Fruit fly (Drosophila melanogaster) whole organism: ENCODE measurements around the gene papi.

ENCODE experiments used
- CG8478 ChIP-seq: fragments of >200 bp; optimal IDR thresholded peaks from 2 replicates; lab custom pipeline; 2018; ENCODE audit warnings: inconsistent platforms
- Dll ChIP-seq: fragments of >200 bp; optimal IDR thresholded peaks from 2 replicates; lab custom pipeline; 2017
- EcR ChIP-seq, 2 experiments: fragments of >200 bp; optimal IDR thresholded peaks; 2 replicates each; lab custom pipeline; 2017; ENCODE audit warnings: missing biosample characterization in 2 of 2, missing genetic modification characterization in 2 of 2, missing genetic modification reagents in 2 of 2
- pan ChIP-seq: fragments of >200 bp; optimal IDR thresholded peaks from 2 replicates; lab custom pipeline; 2017
- psq ChIP-seq: fragments of >200 bp; optimal IDR thresholded peaks from 2 replicates; lab custom pipeline; 2017
- usp ChIP-seq: fragments of >200 bp; optimal IDR thresholded peaks from 2 replicates; lab custom pipeline; 2017; ENCODE audit warnings: missing biosample characterization, missing genetic modification characterization, mixed read lengths

papi gene

dm6 chr2L:2249578-2249977 is 29.0 kb downstream of the papi start:
- TF ChIP-seq pan (no peak), psq (lab: Kevin White, UChicago) (no peak), EcR (GFP tag; optimal IDR thresholded peaks at IDR 0.05; lab: Kevin White, UChicago) (no peak), usp (GFP tag; lab: Kevin White, UChicago) (no peak), CG8478 (lab: Kevin White, UChicago) (no peak), Dll (no peak)

DNA sequence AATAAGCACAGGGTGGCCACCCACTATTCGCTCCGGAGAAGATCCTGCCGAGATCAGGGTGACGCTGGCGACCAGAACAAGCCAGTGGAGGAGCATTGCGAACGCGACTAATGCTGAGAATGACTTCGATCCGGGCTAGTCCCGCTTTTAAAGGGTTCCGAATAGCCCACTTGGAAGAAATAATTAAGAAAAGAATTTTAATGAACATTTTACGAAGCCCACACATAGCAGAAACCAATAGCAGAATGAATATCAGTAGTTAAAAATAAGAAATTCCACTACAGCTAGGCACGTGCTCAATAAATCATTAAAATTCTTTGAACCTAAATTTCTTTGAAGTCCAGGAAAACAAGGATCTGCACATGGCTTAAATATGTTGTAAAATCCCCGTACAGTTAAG is 30.6 kb downstream of the papi start, which contains the start of gene Ser12:
Gene Ser12, minus strand, starts transcription at position 101 of the 400 bp plus-strand sequence.
- TF ChIP-seq psq (lab: Kevin White, UChicago) = no peak
- no peak for TF ChIP-seq EcR (GFP tag; optimal IDR thresholded peaks at IDR 0.05; lab: Kevin White, UChicago)
- TF ChIP-seq pan = no peak

DNA sequence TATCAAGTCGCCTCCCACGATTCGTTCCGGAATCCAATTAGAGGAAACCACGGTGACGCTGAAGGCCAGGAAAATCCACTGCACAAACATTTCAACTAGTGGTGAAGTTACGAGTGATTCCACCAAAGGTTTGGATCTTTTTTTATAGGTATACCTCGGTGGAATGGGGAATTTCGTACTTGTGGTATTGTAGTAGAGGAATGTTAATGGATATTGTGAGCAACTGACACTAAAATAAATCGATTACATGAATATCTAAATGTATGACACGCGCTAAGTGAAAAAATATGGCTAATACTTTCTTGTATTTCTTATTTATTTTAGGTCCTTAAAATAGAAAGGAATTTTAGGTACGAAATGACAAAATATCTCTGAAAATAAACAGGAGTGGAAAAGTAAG is 31.7 kb downstream of the papi start, which contains the start of gene CG17239:
Gene CG17239, minus strand, starts transcription at position 101 of the 400 bp plus-strand sequence.
- TF ChIP-seq usp (GFP tag; lab: Kevin White, UChicago) (no peak), pan (no peak), CG8478 (lab: Kevin White, UChicago) (no peak), EcR (GFP tag; optimal IDR thresholded peaks at IDR 0.05; lab: Kevin White, UChicago) (no peak), Dll (no peak), psq (lab: Kevin White, UChicago) (no peak)

dm6 chr2L:2252745-2253144 is 32.2 kb downstream of the papi start, which contains the start of gene CG17234:
Gene CG17234, plus strand, starts transcription at chr2L:2253045.
- TF ChIP-seq usp (GFP tag; lab: Kevin White, UChicago) = no peak
- TF ChIP-seq pan = no peak
- TF ChIP-seq Dll = no peak
- no peak for TF ChIP-seq psq (lab: Kevin White, UChicago)
- no peak for TF ChIP-seq EcR (GFP tag; optimal IDR thresholded peaks at IDR 0.05; lab: Kevin White, UChicago)
- TF ChIP-seq CG8478 (lab: Kevin White, UChicago) = no peak

DNA sequence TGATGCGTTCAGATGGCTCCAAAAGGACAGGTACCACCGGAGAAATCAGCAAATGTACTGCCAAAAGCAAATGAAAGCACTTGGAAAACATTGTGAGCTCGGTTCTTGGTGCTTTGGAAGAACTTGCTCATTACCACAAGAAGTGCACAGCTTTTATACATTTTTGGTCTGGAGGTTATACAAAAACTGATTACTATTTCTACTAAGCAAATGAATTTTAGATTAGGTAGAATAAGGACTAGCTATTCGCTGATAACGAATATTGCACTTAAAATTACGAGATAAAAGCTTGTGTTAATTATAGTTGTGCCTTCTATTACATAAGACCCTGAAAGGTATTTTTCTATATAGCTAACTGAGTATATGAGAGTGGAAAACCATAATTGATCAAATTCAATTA is 34.4 kb downstream of the papi start, which contains the start of gene Send1:
Gene Send1, minus strand, starts transcription at position 101 of the 400 bp plus-strand sequence.
- no peak for TF ChIP-seq usp (GFP tag; lab: Kevin White, UChicago)

dm6 chr2L:2263142-2263541 is 42.6 kb downstream of the papi start, which contains the start of gene CG4270:
Gene CG4270, plus strand, starts transcription at chr2L:2263442.
- no peak for TF ChIP-seq Dll

DNA sequence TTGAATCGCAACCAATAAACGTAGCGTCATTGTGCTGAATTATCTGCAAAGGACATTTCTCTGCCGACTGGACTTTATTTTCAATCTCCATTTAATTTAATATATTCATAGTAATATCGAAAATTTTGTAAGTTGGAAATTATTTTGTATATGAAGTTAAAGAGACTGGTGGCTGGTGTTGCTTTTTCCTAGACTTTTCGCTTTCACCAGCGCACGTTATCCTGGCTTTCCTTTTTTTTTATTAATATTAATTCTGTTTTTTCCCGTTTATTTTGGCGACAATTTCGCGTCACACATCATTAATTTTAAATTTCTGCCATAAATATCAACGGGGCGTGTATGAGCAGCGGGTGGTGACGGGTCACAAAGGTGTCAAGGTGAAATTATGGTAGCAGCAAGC is 44.7 kb downstream of the papi start, which contains the start of gene CG34049:
Gene CG34049, minus strand, starts transcription at position 101 of the 400 bp plus-strand sequence.
- TF ChIP-seq psq (lab: Kevin White, UChicago) (no peak), usp (GFP tag; lab: Kevin White, UChicago) (no peak), CG8478 (lab: Kevin White, UChicago) (no peak), pan (no peak), EcR (GFP tag; optimal IDR thresholded peaks at IDR 0.05; lab: Kevin White, UChicago) (no peak), Dll (no peak)

DNA sequence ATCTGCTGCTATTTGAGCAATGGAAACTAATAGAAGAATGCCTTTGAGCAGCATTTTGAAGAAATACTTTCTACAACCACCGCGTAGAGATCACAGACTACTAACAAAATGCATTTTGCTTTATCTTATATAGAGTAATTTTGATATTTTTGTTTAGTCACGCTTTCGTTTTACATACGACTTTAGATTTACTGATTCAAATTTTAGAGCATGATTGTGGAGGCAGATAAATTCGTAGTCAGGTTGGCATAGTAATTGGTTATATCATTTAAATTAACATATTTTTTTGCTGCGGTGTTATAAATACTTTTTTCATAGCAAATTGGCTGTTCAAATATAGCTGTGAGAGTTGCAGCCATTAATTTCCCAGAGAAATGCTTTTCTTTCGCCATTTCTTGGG is 48.5 kb downstream of the papi start, which contains the start of gene CG17242:
Gene CG17242, minus strand, starts transcription at position 101 of the 400 bp plus-strand sequence.
- TF ChIP-seq usp (GFP tag; lab: Kevin White, UChicago) (no peak), CG8478 (lab: Kevin White, UChicago) (no peak), psq (lab: Kevin White, UChicago) (no peak), Dll (no peak), EcR (GFP tag; optimal IDR thresholded peaks at IDR 0.05; lab: Kevin White, UChicago) (no peak), pan (no peak)
